Worm (Caenorhabditis elegans): ENCODE results near the gene F59E12.15.

The F59E12.15 gene

DNA sequence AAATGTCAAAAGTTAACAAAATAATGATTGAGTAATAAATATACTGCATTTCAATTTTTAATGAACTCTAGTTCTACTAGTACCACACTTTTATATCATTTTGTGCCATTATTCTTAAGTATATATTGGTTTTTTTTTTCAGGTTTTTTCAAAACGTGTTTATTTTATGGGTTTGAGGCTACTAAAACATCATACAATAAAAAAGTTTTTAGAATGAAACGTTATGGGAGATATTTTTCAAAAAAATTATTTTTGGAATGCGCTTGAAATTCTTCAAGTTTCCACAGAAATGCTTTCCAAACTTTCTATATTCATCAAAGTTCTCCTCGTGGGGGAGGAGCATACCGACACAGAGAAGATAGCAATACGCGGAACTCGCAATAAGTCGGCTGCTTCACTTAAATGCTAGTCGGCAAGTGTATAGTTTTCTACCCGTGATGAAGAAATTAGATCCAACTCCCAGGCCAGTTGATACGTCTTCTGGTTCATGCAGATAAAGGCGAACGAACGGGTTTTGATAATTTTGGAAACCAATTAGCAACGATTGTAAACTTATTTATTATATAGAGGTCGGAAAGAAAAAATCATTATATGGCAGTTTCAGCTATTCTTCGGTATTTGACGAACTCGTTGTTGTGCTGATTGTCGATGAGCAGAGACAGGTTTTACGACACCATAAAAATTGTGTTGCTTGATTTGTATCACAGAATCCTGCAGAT, 28.7 kb downstream of the F59E12.15 start, which contains the start of gene C17G10.10 (continued):
- TF ChIP-seq ZK185.1 (tag; optimal IDR thresholded peaks at IDR 0.05; ENCODE audit: poor library complexity, severe bottlenecking), result peak; percentile 76
- TF ChIP-seq Y53G8AR.9 (GFP tag; conservative IDR thresholded peaks at IDR 0.05), result peak; percentile 64; the same call in 1 of the 2 replicates
- TF ChIP-seq ceh-27 (GFP tag; optimal IDR thresholded peaks at IDR 0.05), result peak; percentile 4
- no peak for TF ChIP-seq rec-8 (tag; optimal IDR thresholded peaks at IDR 0.05)
- no peak for TF ChIP-seq F52B5.7 (tag; optimal IDR thresholded peaks at IDR 0.05)
- TF ChIP-seq rcor-1 (GFP tag; IDR thresholded peaks at IDR 0.05), result peak; percentile 66
- TF ChIP-seq lin-35 (GFP tag; optimal IDR thresholded peaks at IDR 0.05), result peak in 1 of 3 experiments; percentile 38
- no peak for TF ChIP-seq Y56A3A.18 (GFP tag; IDR thresholded peaks at IDR 0.05)
- TF ChIP-seq hlh-12 (tag; optimal IDR thresholded peaks at IDR 0.05), result no peak
- peak; percentile 49 for TF ChIP-seq lin-54 (GFP tag; optimal IDR thresholded peaks at IDR 0.05)
- TF ChIP-seq unc-130 (GFP tag; optimal IDR thresholded peaks at IDR 0.05), result no peak
- TF ChIP-seq F39B2.1 (GFP tag; IDR thresholded peaks at IDR 0.05), result 0 out of 2 replicates have a peak, but pooled peaks have one; percentile 37
- TF ChIP-seq attf-6 (GFP tag; IDR thresholded peaks at IDR 0.05), result peak; percentile 89
- TF ChIP-seq ama-1 (optimal IDR thresholded peaks at IDR 0.05), result peak; percentile 83
- TF ChIP-seq ama-1 (GFP tag; optimal IDR thresholded peaks at IDR 0.05), result no peak
- peak; percentile 89 for TF ChIP-seq nfyb-1 (GFP tag; IDR thresholded peaks at IDR 0.05)
- peak; percentile 21 for TF ChIP-seq ztf-26 (tag; optimal IDR thresholded peaks at IDR 0.05)
- TF ChIP-seq madf-6 (GFP tag; IDR thresholded peaks at IDR 0.05), result peak; percentile 81
- peak; percentile 73; the same call in 1 of the 2 replicates for TF ChIP-seq ekl-4 (GFP tag; IDR thresholded peaks at IDR 0.05)
- TF ChIP-seq bed-2 (GFP tag; IDR thresholded peaks at IDR 0.05), result no peak
- TF ChIP-seq rpc-1 (optimal IDR thresholded peaks at IDR 0.05), result no peak
- peak; percentile 15 for TF ChIP-seq rpc-1 (tag; optimal IDR thresholded peaks at IDR 0.05)
- no peak for TF ChIP-seq nhr-27 (tag; optimal IDR thresholded peaks at IDR 0.05)
- TF ChIP-seq snpc-1.1 (tag; optimal IDR thresholded peaks at IDR 0.05; ENCODE audit: insufficient read depth), result peak; percentile 98
- TF ChIP-seq F23B12.7 (tag; optimal IDR thresholded peaks at IDR 0.05; ENCODE audit: insufficient read depth), result peak; percentile 77
- peak; percentile 12; the same call in 1 of the 2 replicates for TF ChIP-seq ceh-91 (GFP tag; IDR thresholded peaks at IDR 0.05)
- TF ChIP-seq dox-1 (GFP tag; IDR thresholded peaks at IDR 0.05), result peak; percentile 79
- peak; percentile 72 for TF ChIP-seq lsl-1 (GFP tag; optimal IDR thresholded peaks at IDR 0.05)
- TF ChIP-seq zim-3 (tag; optimal IDR thresholded peaks at IDR 0.05), result peak; percentile 8
- peak; percentile 94 for TF ChIP-seq him-1 (tag; optimal IDR thresholded peaks at IDR 0.05)
- TF ChIP-seq egrh-3 (GFP tag; IDR thresholded peaks at IDR 0.05), result 0 out of 2 replicates have a peak, but pooled peaks have one; percentile 8
- peak; percentile 87 for TF ChIP-seq snpc-1.3 (tag; optimal IDR thresholded peaks at IDR 0.05; ENCODE audit: insufficient read depth)

DNA sequence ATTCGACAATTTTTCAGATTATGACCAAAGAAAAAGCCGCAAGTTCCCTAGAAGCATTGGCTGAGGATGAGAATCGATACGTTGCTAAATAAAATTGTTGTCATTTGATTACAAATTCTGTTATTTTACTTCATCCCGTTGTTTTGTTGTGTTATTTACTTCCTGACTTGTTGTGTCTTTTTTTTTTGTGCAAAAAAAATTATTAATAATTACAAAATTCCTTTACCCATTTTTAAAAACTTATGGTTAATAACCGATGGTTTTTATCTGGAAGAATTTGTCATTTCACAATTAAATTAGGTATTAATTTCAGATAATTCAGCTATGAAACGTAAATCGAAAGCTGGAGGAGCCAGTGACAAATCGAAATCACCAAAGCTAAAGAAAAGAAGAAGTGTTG, 31.9 kb downstream of the F59E12.15 start, which contains the start of gene C17G10.1:
Gene C17G10.1 (plus strand): TSS at position 301 of the 400 bp plus-strand sequence.
- TF ChIP-seq athp-1 (tag; optimal IDR thresholded peaks at IDR 0.05) (no peak), bed-2 (GFP tag; IDR thresholded peaks at IDR 0.05) (no peak), hlh-12 (tag; optimal IDR thresholded peaks at IDR 0.05) (no peak), ceh-100 (GFP tag; IDR thresholded peaks at IDR 0.05) (no peak), rec-8 (tag; optimal IDR thresholded peaks at IDR 0.05) (no peak), sea-2 (GFP tag; IDR thresholded peaks at IDR 0.05) (no peak), tlf-1 (GFP tag; optimal IDR thresholded peaks at IDR 0.05) (no peak), somi-1 (GFP tag; optimal IDR thresholded peaks at IDR 0.05) (no peak), bed-1 (GFP tag; IDR thresholded peaks at IDR 0.05) (no peak), zim-3 (tag; optimal IDR thresholded peaks at IDR 0.05) (no peak), Y53F4B.3 (GFP tag; IDR thresholded peaks at IDR 0.05) (no peak), rcor-1 (GFP tag; IDR thresholded peaks at IDR 0.05) (no peak), F52B5.7 (tag; optimal IDR thresholded peaks at IDR 0.05) (no peak), nfya-1 (tag; optimal IDR thresholded peaks at IDR 0.05; ENCODE audit: borderline replicate concordance, insufficient read depth) (no peak), dpl-1 (GFP tag; optimal IDR thresholded peaks at IDR 0.05) (no peak), nhr-80 (tag; optimal IDR thresholded peaks at IDR 0.05) (no peak)
